Fruit fly (Drosophila melanogaster) whole organism, pupa: Measurements from ENCODE around the gene Send2.

ENCODE experiments used
- CG10348 ChIP-seq: fragments of 200-800 bp; sonication (Bioruptor generic); IDR thresholded peaks from 2 replicates; pipeline ENCODE4 v1.3.6; 2022; ENCODE audit warnings: missing biosample characterization, missing genetic modification characterization
- CG12605 ChIP-seq: fragments of 200-800 bp; sonication (Bioruptor generic); IDR thresholded peaks from 2 replicates; pipeline ENCODE4 v1.3.6; 2022; ENCODE audit warnings: missing biosample characterization, missing genetic modification characterization
- CG13204 ChIP-seq: fragments of 200-800 bp; sonication (Bioruptor generic); optimal IDR thresholded peaks from 2 replicates; lab custom pipeline; 2018; ENCODE audit warnings: missing biosample characterization, mild to moderate bottlenecking, missing genetic modification characterization, moderate library complexity
- CG14655 ChIP-seq: fragments of 200-800 bp; sonication (Bioruptor generic); optimal IDR thresholded peaks from 3 replicates; lab custom pipeline; 2017; ENCODE audit warnings: mild to moderate bottlenecking, missing biosample characterization, missing genetic modification reagents, missing genetic modification characterization
- CG15710 ChIP-seq: fragments of 200-800 bp; sonication (Bioruptor generic); optimal IDR thresholded peaks from 2 replicates; lab custom pipeline; 2018; ENCODE audit warnings: missing biosample characterization, mild to moderate bottlenecking, missing genetic modification characterization, moderate library complexity
- CG17806 ChIP-seq: fragments of 200-800 bp; sonication (Bioruptor generic); optimal IDR thresholded peaks from 2 replicates; lab custom pipeline; 2018; ENCODE audit warnings: missing biosample characterization, mild to moderate bottlenecking, missing genetic modification characterization, moderate library complexity
- CG32121 ChIP-seq: fragments of 200-800 bp; sonication (Bioruptor generic); IDR thresholded peaks from 2 replicates; pipeline ENCODE4 v1.3.6; 2022; ENCODE audit warnings: missing biosample characterization, missing genetic modification characterization
- CG34367 ChIP-seq: fragments of 200-800 bp; sonication (Bioruptor generic); optimal IDR thresholded peaks from 2 replicates; lab custom pipeline; 2018; ENCODE audit warnings: missing biosample characterization, mild to moderate bottlenecking, missing genetic modification characterization
- CG4496 ChIP-seq: fragments of 200-800 bp; sonication (Bioruptor generic); IDR thresholded peaks from 3 replicates; pipeline ENCODE4 v1.3.6; 2022; ENCODE audit warnings: missing biosample characterization, missing genetic modification characterization
- CG8159 ChIP-seq: fragments of 200-800 bp; sonication (Bioruptor generic); optimal IDR thresholded peaks from 3 replicates; lab custom pipeline; 2018; ENCODE audit warnings: missing biosample characterization, mild to moderate bottlenecking, missing genetic modification characterization, moderate library complexity
- CG8301 ChIP-seq: fragments of 200-800 bp; sonication (Bioruptor generic); optimal IDR thresholded peaks from 2 replicates; lab custom pipeline; 2018; ENCODE audit warnings: missing biosample characterization, mild to moderate bottlenecking, missing genetic modification characterization
- CG9948 ChIP-seq: fragments of 200-800 bp; sonication (Bioruptor generic); optimal IDR thresholded peaks from 2 replicates; lab custom pipeline; 2018; ENCODE audit warnings: missing biosample characterization, mild to moderate bottlenecking, missing genetic modification characterization, moderate library complexity
- D1 ChIP-seq: fragments of 200-800 bp; sonication (Bioruptor generic); optimal IDR thresholded peaks from 2 replicates; lab custom pipeline; 2018; ENCODE audit warnings: missing biosample characterization, mild to moderate bottlenecking, missing genetic modification characterization, moderate library complexity
- EcR ChIP-seq: fragments of 200-800 bp; sonication (Bioruptor generic); optimal IDR thresholded peaks from 3 replicates; lab custom pipeline; 2019; ENCODE audit warnings: missing biosample characterization, missing genetic modification characterization, mild to moderate bottlenecking, moderate library complexity, missing genetic modification reagents
- Ets98B ChIP-seq: fragments of 200-800 bp; sonication (Bioruptor generic); IDR thresholded peaks from 2 replicates; pipeline ENCODE4 v1.3.6; 2022; ENCODE audit warnings: missing biosample characterization, missing genetic modification characterization
- Pif1A ChIP-seq: fragments of 200-800 bp; sonication (Bioruptor generic); optimal IDR thresholded peaks from 3 replicates; lab custom pipeline; 2016; ENCODE audit warnings: missing biosample characterization, missing genetic modification characterization
- Pif1B ChIP-seq: fragments of 200-800 bp; sonication (Bioruptor generic); optimal IDR thresholded peaks from 3 replicates; lab custom pipeline; 2016; ENCODE audit warnings: missing biosample characterization, missing genetic modification characterization
- Snoo ChIP-seq: fragments of 200-800 bp; sonication (Bioruptor generic); optimal IDR thresholded peaks from 3 replicates; lab custom pipeline; 2017; ENCODE audit warnings: missing biosample characterization, mild to moderate bottlenecking, missing genetic modification characterization, inconsistent platforms
- fd96Ca ChIP-seq: fragments of 200-800 bp; sonication (Bioruptor generic); IDR thresholded peaks from 3 replicates; pipeline ENCODE4 v1.3.6; 2022; ENCODE audit warnings: missing biosample characterization, missing genetic modification characterization
- gl ChIP-seq: fragments of 200-800 bp; sonication (Bioruptor generic); optimal IDR thresholded peaks from 2 replicates; lab custom pipeline; 2018; ENCODE audit warnings: missing biosample characterization, mild to moderate bottlenecking, missing genetic modification characterization
- rn ChIP-seq: fragments of 200-800 bp; sonication (Bioruptor generic); IDR thresholded peaks from 2 replicates; pipeline ENCODE4 v1.3.6; 2022; ENCODE audit warnings: missing biosample characterization, missing genetic modification characterization

Send2 gene

dm6 chr2L:14346588-14346987 is at the start of gene Send2:
TSS of gene Send2 (minus strand) at chr2L:14346688.
- TF ChIP-seq Ets98B (GFP tag; lab: Robert Waterston, UW) (no peak), EcR (GFP tag; lab: Kevin White, UChicago) (no peak), CG8159 (tag; lab: Kevin White, UChicago) (no peak), gl (tag; lab: Kevin White, UChicago) (no peak), D1 (tag; lab: Kevin White, UChicago) (no peak), CG12605 (no peak), fd96Ca (GFP tag; lab: Robert Waterston, UW) (no peak), Snoo (tag; lab: Kevin White, UChicago) (no peak), CG8301 (no peak)

dm6 chr2L:14396263-14396662 is 49.8 kb upstream of the Send2 start:
- no peak for TF ChIP-seq rn (GFP tag; lab: Robert Waterston, UW)
- no peak for TF ChIP-seq Pif1B (GFP tag; lab: Kevin White, UChicago)
- no peak for TF ChIP-seq CG34367 (tag; lab: Kevin White, UChicago)
- no peak for TF ChIP-seq CG15710
- TF ChIP-seq CG8159 (tag; lab: Kevin White, UChicago): no peak
- no peak for TF ChIP-seq D1 (tag; lab: Kevin White, UChicago)
- TF ChIP-seq CG32121: no peak
- TF ChIP-seq Pif1A (GFP tag; lab: Kevin White, UChicago): no peak
- no peak for TF ChIP-seq Snoo (tag; lab: Kevin White, UChicago)
- no peak for TF ChIP-seq gl (tag; lab: Kevin White, UChicago)
- no peak for TF ChIP-seq CG12605
- TF ChIP-seq Ets98B (GFP tag; lab: Robert Waterston, UW): no peak
- no peak for TF ChIP-seq CG10348 (GFP tag; lab: Robert Waterston, UW)
- no peak for TF ChIP-seq fd96Ca (GFP tag; lab: Robert Waterston, UW)
- no peak for TF ChIP-seq CG14655 (GFP tag; lab: Kevin White, UChicago)
- TF ChIP-seq CG9948 (tag; lab: Kevin White, UChicago): no peak
- no peak for TF ChIP-seq CG4496 (GFP tag; lab: Robert Waterston, UW)
- no peak for TF ChIP-seq CG8301
- no peak for TF ChIP-seq CG17806 (tag; lab: Kevin White, UChicago)

DNA sequence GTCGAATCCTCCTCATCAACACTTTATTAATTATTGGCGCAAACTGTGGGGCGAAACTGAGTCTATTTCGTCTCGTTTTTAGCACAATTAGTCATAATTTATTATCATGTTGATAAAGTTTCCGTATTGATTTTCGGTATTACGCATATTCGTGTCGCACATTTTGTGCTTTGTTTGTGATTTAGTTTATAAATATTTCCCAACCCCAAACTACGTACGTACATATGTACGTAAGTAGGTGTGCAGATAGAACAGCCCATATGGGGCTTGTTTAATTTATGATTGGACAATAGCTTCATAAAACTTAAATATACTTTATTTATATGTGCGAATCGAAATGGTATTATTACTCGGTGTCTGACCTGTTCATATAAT is 48.6 kb upstream of the Send2 start:
- TF ChIP-seq Ets98B (GFP tag; lab: Robert Waterston, UW) (no peak), CG4496 (GFP tag; lab: Robert Waterston, UW) (no peak), Pif1A (GFP tag; lab: Kevin White, UChicago) (no peak), CG34367 (tag; lab: Kevin White, UChicago) (no peak), CG8301 (no peak), EcR (GFP tag; lab: Kevin White, UChicago) (no peak), CG32121 (no peak), fd96Ca (GFP tag; lab: Robert Waterston, UW) (no peak), CG17806 (tag; lab: Kevin White, UChicago) (no peak), CG15710 (no peak), CG12605 (no peak), CG14655 (GFP tag; lab: Kevin White, UChicago) (no peak), D1 (tag; lab: Kevin White, UChicago) (no peak)

DNA sequence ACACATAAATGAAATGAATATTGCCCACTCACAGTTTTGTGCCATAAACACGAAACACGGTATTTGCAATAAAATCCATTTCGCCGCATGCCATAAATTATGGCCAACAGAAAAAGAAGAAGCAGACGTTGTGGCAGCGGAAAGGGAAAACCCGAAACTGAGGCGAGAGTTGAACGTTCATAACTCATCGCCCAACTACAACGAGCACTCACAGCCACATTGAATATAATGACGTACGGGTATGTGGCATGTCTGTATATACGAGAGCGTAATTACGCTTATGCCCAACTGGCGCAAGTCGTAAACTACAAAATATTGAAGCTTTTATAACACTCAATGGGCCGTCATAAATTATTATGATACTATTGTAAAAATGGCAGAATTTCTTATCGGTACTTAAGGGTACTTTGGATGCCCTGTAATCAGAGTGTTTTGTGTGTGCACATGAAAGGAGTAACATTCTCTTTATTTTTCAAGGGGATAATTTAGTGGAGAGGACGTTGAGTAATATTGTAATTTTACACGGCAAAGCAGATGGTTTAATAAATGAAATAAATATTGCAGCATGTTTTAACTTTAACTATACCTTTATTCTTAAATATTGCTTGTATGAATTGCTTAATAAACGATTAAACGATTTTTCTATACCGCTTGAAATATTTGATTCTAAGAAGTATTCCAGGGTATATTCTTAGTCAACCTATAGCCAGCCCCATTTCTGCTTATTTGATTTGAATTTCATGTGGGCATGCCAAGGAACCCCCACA is 48.0 kb upstream of the Send2 start:
- no peak for TF ChIP-seq fd96Ca (GFP tag; lab: Robert Waterston, UW)
- TF ChIP-seq Pif1A (GFP tag; lab: Kevin White, UChicago): peak; percentile 0

- TF ChIP-seq Pif1A (GFP tag; lab: Kevin White, UChicago) (no peak), CG8301 (no peak), CG14655 (GFP tag; lab: Kevin White, UChicago) (no peak), fd96Ca (GFP tag; lab: Robert Waterston, UW) (no peak), gl (tag; lab: Kevin White, UChicago) (no peak)
Observed at dm6 chr2L:14393527-14393926, 47.0 kb upstream of the Send2 start.

DNA sequence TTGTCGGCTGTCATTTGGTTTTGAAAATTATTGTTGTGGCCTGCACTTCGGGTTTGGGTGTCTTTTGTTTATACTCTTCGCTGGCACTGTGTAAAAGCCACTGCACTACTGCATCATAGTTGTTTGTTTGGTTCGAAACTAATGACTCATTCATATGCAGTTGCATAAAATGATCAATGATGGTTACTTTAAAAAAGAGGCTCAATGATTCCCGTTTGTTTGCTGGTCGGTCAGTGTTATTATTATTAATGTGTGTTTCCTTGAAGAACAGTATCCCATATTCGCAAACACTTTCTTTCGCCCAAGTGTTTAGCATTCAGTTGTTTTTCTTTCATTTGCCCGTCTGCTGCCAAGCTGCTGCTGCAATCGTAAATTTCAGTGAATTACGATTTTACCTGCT is 42.0 kb upstream of the Send2 start:
- peak; percentile 55; the same call in 2 of the 3 replicates for TF ChIP-seq fd96Ca (GFP tag; lab: Robert Waterston, UW)
- TF ChIP-seq CG12605: no peak

DNA sequence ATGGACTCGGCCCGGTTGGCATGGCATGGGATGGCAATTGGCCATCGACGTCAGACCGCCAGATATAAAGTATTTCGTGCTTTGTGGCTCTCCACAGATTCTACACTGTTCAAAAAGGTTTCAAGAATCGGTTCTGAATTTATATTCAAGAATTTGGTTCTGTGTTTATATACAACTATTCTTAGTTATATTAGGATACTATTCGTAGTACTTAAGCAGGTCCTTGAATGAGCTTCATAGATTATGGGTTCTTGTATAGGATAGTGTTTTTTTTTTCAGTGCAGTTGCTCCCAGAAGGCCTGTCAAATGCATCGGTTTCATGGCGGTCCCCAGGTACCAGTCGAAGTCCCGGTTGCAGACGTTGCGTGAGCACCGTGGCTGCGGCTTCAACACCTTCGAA is 40.0 kb upstream of the Send2 start:
- peak; percentile 59 for TF ChIP-seq D1 (tag; lab: Kevin White, UChicago)
- peak; percentile 95 for TF ChIP-seq CG17806 (tag; lab: Kevin White, UChicago)
- TF ChIP-seq CG8159 (tag; lab: Kevin White, UChicago): peak; percentile 94
- peak; percentile 91 for TF ChIP-seq CG34367 (tag; lab: Kevin White, UChicago)
- peak; percentile 81 for TF ChIP-seq Ets98B (GFP tag; lab: Robert Waterston, UW)
- peak; percentile 92 for TF ChIP-seq CG15710
- TF ChIP-seq Pif1A (GFP tag; lab: Kevin White, UChicago): peak; percentile 93
- TF ChIP-seq EcR (GFP tag; lab: Kevin White, UChicago): peak; percentile 9
- peak; percentile 67; the same call in 1 of the 2 replicates for TF ChIP-seq CG32121
- peak; percentile 87 for TF ChIP-seq CG13204 (GFP tag; lab: Kevin White, UChicago)
- TF ChIP-seq CG10348 (GFP tag; lab: Robert Waterston, UW): no peak
- TF ChIP-seq Snoo (tag; lab: Kevin White, UChicago): peak; percentile 92
- TF ChIP-seq CG14655 (GFP tag; lab: Kevin White, UChicago): peak; percentile 94
- TF ChIP-seq gl (tag; lab: Kevin White, UChicago): peak; percentile 82
- peak; percentile 94 for TF ChIP-seq CG8301
- peak; percentile 81 for TF ChIP-seq fd96Ca (GFP tag; lab: Robert Waterston, UW)
- TF ChIP-seq Pif1B (GFP tag; lab: Kevin White, UChicago): peak; percentile 87
- TF ChIP-seq rn (GFP tag; lab: Robert Waterston, UW): peak; percentile 64
- TF ChIP-seq CG12605: peak; percentile 85
- peak; percentile 88 for TF ChIP-seq CG4496 (GFP tag; lab: Robert Waterston, UW)
- peak; percentile 92 for TF ChIP-seq CG9948 (tag; lab: Kevin White, UChicago)
